Fruit fly (Drosophila melanogaster) whole organism, embryonic: ENCODE results near the gene Ythdf.

Experiments used
- Antp ChIP-seq: fragments of 200-800 bp; sonication (Bioruptor generic); optimal IDR thresholded peaks from 3 replicates; lab custom pipeline; 2016; ENCODE audit warnings: missing biosample characterization, missing genetic modification characterization
- B-H2 ChIP-seq: fragments of 200-800 bp; sonication (Bioruptor generic); optimal IDR thresholded peaks from 2 replicates; lab custom pipeline; 2018; ENCODE audit warnings: missing biosample characterization, mild to moderate bottlenecking, missing genetic modification characterization
- BEAF-32 ChIP-seq: fragments of 200-800 bp; sonication (Bioruptor generic); optimal IDR thresholded peaks from 3 replicates; lab custom pipeline; 2017; ENCODE audit warnings: missing biosample characterization, missing genetic modification characterization, mild to moderate bottlenecking, moderate library complexity, missing genetic modification reagents
- CG10147 ChIP-seq: fragments of 200-800 bp; sonication (Bioruptor generic); optimal IDR thresholded peaks from 2 replicates; lab custom pipeline; 2019; ENCODE audit warnings: missing biosample characterization, mild to moderate bottlenecking, missing genetic modification characterization, moderate library complexity
- CG10366 ChIP-seq: fragments of 200-800 bp; sonication (Bioruptor generic); IDR thresholded peaks from 2 replicates; pipeline ENCODE4 v1.3.6; 2022; ENCODE audit warnings: missing biosample characterization, missing genetic modification characterization
- CG10431 ChIP-seq: fragments of 200-800 bp; sonication (Bioruptor generic); optimal IDR thresholded peaks from 3 replicates; lab custom pipeline; 2018; ENCODE audit warnings: missing biosample characterization, mild to moderate bottlenecking, missing genetic modification characterization
- CG14014 ChIP-seq: fragments of 200-800 bp; sonication (Bioruptor generic); IDR thresholded peaks from 2 replicates; pipeline ENCODE4 v1.3.6; 2022; ENCODE audit warnings: missing biosample characterization, missing genetic modification characterization
- CG14441 ChIP-seq: fragments of 200-800 bp; sonication (Bioruptor generic); IDR thresholded peaks from 2 replicates; pipeline ENCODE4 v1.3.6; 2022; ENCODE audit warnings: missing biosample characterization, missing genetic modification characterization
- CG14667 ChIP-seq: fragments of 200-800 bp; sonication (Bioruptor generic); IDR thresholded peaks from 2 replicates; pipeline ENCODE4 v1.3.6; 2022; ENCODE audit warnings: missing biosample characterization, missing genetic modification characterization
- CG1647 ChIP-seq: fragments of 200-800 bp; sonication (Bioruptor generic); optimal IDR thresholded peaks from 3 replicates; lab custom pipeline; 2016; ENCODE audit warnings: missing biosample characterization, missing genetic modification characterization
- CG16813 ChIP-seq: fragments of 200-800 bp; sonication (Bioruptor generic); IDR thresholded peaks from 3 replicates; pipeline ENCODE4 v1.3.6; 2022; ENCODE audit warnings: missing biosample characterization, missing genetic modification characterization; ENCODE audit not compliant: partially characterized antibody
- CG17385 ChIP-seq: fragments of 200-800 bp; sonication (Bioruptor generic); optimal IDR thresholded peaks from 3 replicates; lab custom pipeline; 2018; ENCODE audit warnings: missing biosample characterization, mild to moderate bottlenecking, missing genetic modification characterization
- CG17568 ChIP-seq: fragments of 200-800 bp; sonication (Bioruptor generic); optimal IDR thresholded peaks from 2 replicates; lab custom pipeline; 2018; ENCODE audit warnings: missing biosample characterization, mild to moderate bottlenecking, missing genetic modification characterization, moderate library complexity
- CG17912 ChIP-seq: fragments of 200-800 bp; sonication (Bioruptor generic); optimal IDR thresholded peaks from 2 replicates; lab custom pipeline; 2018; ENCODE audit warnings: missing biosample characterization, mild to moderate bottlenecking, missing genetic modification characterization
- CG1792 ChIP-seq: fragments of 200-800 bp; sonication (Bioruptor generic); optimal IDR thresholded peaks from 2 replicates; lab custom pipeline; 2016; ENCODE audit warnings: missing biosample characterization, missing genetic modification characterization
- CG2678 ChIP-seq: fragments of 200-800 bp; sonication (Bioruptor generic); optimal IDR thresholded peaks from 3 replicates; lab custom pipeline; 2019; ENCODE audit warnings: missing biosample characterization, mild to moderate bottlenecking, missing genetic modification characterization, moderate library complexity
- CG2875 ChIP-seq: fragments of 200-800 bp; sonication (Bioruptor generic); optimal IDR thresholded peaks from 2 replicates; lab custom pipeline; 2017; ENCODE audit warnings: missing biosample characterization, mild to moderate bottlenecking, missing genetic modification characterization, missing genetic modification reagents
- CG4360 ChIP-seq: fragments of 200-800 bp; sonication (Bioruptor generic); IDR thresholded peaks from 2 replicates; pipeline ENCODE4 v1.3.6; 2022; ENCODE audit warnings: missing biosample characterization, missing genetic modification characterization
- CG4854 ChIP-seq: fragments of 200-800 bp; sonication (Bioruptor generic); optimal IDR thresholded peaks from 2 replicates; lab custom pipeline; 2016; ENCODE audit warnings: missing biosample characterization, missing genetic modification characterization, inconsistent platforms
- CG7839 ChIP-seq: fragments of 200-800 bp; sonication (Bioruptor generic); optimal IDR thresholded peaks from 3 replicates; lab custom pipeline; 2018; ENCODE audit warnings: missing biosample characterization, mild to moderate bottlenecking, missing genetic modification characterization, moderate library complexity
- CHES-1-like ChIP-seq: fragments of 200-800 bp; sonication (Bioruptor generic); optimal IDR thresholded peaks from 2 replicates; lab custom pipeline; 2016; ENCODE audit warnings: missing biosample characterization, missing genetic modification characterization
- Camta ChIP-seq: fragments of 200-800 bp; sonication (Bioruptor generic); optimal IDR thresholded peaks from 2 replicates; lab custom pipeline; 2016; ENCODE audit warnings: missing biosample characterization, missing genetic modification characterization
- Dll ChIP-seq: fragments of 200-800 bp; sonication (Bioruptor generic); IDR thresholded peaks from 4 replicates; pipeline ENCODE4 v1.3.6; 2022; ENCODE audit warnings: missing biosample characterization, missing genetic modification characterization; ENCODE audit not compliant: partially characterized antibody
- Dref ChIP-seq: fragments of 200-800 bp; sonication (Bioruptor generic); IDR thresholded peaks from 2 replicates; pipeline ENCODE4 v1.3.6; 2022; ENCODE audit warnings: missing biosample characterization, missing genetic modification characterization
- Gsc ChIP-seq: fragments of 200-800 bp; sonication (Bioruptor generic); IDR thresholded peaks from 2 replicates; pipeline ENCODE4 v1.3.6; 2022; ENCODE audit warnings: missing biosample characterization, missing genetic modification characterization
- H15 ChIP-seq: fragments of 200-800 bp; sonication (Bioruptor generic); IDR thresholded peaks from 3 replicates; pipeline ENCODE4 v1.3.6; 2022; ENCODE audit warnings: missing biosample characterization, missing genetic modification characterization
- Hr39 ChIP-seq: fragments of >200 bp; optimal IDR thresholded peaks from 2 replicates; lab custom pipeline; 2017
- Lhr ChIP-seq: fragments of 200-800 bp; sonication (Bioruptor generic); optimal IDR thresholded peaks from 3 replicates; lab custom pipeline; 2017; ENCODE audit warnings: mild to moderate bottlenecking, missing biosample characterization, missing genetic modification reagents, missing genetic modification characterization
- Max ChIP-seq: fragments of 200-800 bp; sonication (Bioruptor generic); optimal IDR thresholded peaks from 2 replicates; lab custom pipeline; 2016; ENCODE audit warnings: missing biosample characterization, mild to moderate bottlenecking, missing genetic modification characterization
- Mrtf ChIP-seq: fragments of 200-800 bp; sonication (Bioruptor generic); IDR thresholded peaks from 3 replicates; pipeline ENCODE4 v1.3.6; 2022; ENCODE audit warnings: missing biosample characterization, missing genetic modification characterization
- Myb ChIP-seq: fragments of 200-800 bp; sonication (Bioruptor generic); optimal IDR thresholded peaks from 2 replicates; lab custom pipeline; 2016; ENCODE audit warnings: missing biosample characterization, missing genetic modification characterization
- Ptx1 ChIP-seq: fragments of 200-800 bp; sonication (Bioruptor generic); IDR thresholded peaks from 2 replicates; pipeline ENCODE4 v1.3.6; 2022; ENCODE audit warnings: missing biosample characterization, missing genetic modification characterization
- Ravus ChIP-seq: fragments of 200-800 bp; sonication (Bioruptor generic); IDR thresholded peaks from 2 replicates; pipeline ENCODE4 v1.3.6; 2022; ENCODE audit warnings: missing biosample characterization, missing genetic modification characterization
- Scr ChIP-seq: fragments of 200-800 bp; sonication (Bioruptor generic); IDR thresholded peaks from 2 replicates; pipeline ENCODE4 v1.3.6; 2022; ENCODE audit warnings: missing biosample characterization, missing genetic modification characterization; ENCODE audit not compliant: partially characterized antibody
- Sry-δ ChIP-seq: fragments of 200-800 bp; sonication (Bioruptor generic); optimal IDR thresholded peaks from 2 replicates; lab custom pipeline; 2016; ENCODE audit warnings: missing biosample characterization, missing genetic modification characterization
- bbx ChIP-seq: fragments of 200-800 bp; sonication (Bioruptor generic); IDR thresholded peaks from 2 replicates; pipeline ENCODE4 v1.3.6; 2022; ENCODE audit warnings: missing biosample characterization, missing genetic modification characterization; ENCODE audit not compliant: partially characterized antibody
- bsh ChIP-seq, 2 experiments: fragments of 200-800 bp; sonication (Bioruptor generic); optimal IDR thresholded peaks; 2 replicates each; lab custom pipeline; 2017 to 2018; ENCODE audit warnings: mild to moderate bottlenecking in 2 of 2, missing biosample characterization in 2 of 2, missing genetic modification characterization in 2 of 2, moderate library complexity in 1 of 2
- da ChIP-seq: fragments of 200-800 bp; sonication (Bioruptor generic); optimal IDR thresholded peaks from 2 replicates; lab custom pipeline; 2016; ENCODE audit warnings: missing biosample characterization, missing genetic modification characterization
- ems ChIP-seq: fragments of 200-800 bp; sonication (Bioruptor generic); optimal IDR thresholded peaks from 3 replicates; lab custom pipeline; 2016; ENCODE audit warnings: missing biosample characterization, missing genetic modification characterization
- fd102C ChIP-seq: fragments of 200-800 bp; sonication (Bioruptor generic); optimal IDR thresholded peaks from 2 replicates; lab custom pipeline; 2018; ENCODE audit warnings: missing biosample characterization, mild to moderate bottlenecking, missing genetic modification characterization, moderate library complexity
- fd64A ChIP-seq: fragments of 200-800 bp; sonication (Bioruptor generic); optimal IDR thresholded peaks from 3 replicates; lab custom pipeline; 2018; ENCODE audit warnings: missing biosample characterization, mild to moderate bottlenecking, missing genetic modification characterization
- grau ChIP-seq: fragments of 200-800 bp; optimal IDR thresholded peaks from 3 replicates; lab custom pipeline; 2019; ENCODE audit warnings: missing biosample characterization, mild to moderate bottlenecking, missing genetic modification characterization, moderate library complexity
- gsb-n ChIP-seq: fragments of 200-800 bp; sonication (Bioruptor generic); optimal IDR thresholded peaks from 3 replicates; lab custom pipeline; 2018; ENCODE audit warnings: missing biosample characterization, mild to moderate bottlenecking, missing genetic modification characterization
- her ChIP-seq: fragments of 200-800 bp; sonication (Bioruptor generic); optimal IDR thresholded peaks from 2 replicates; lab custom pipeline; 2016; ENCODE audit warnings: missing biosample characterization, missing genetic modification characterization
- maf-S ChIP-seq: fragments of 200-800 bp; sonication (Bioruptor generic); optimal IDR thresholded peaks from 2 replicates; lab custom pipeline; 2016; ENCODE audit warnings: missing biosample characterization, missing genetic modification characterization
- oc ChIP-seq: fragments of 200-800 bp; sonication (Bioruptor generic); optimal IDR thresholded peaks from 2 replicates; lab custom pipeline; 2018; ENCODE audit warnings: missing biosample characterization, mild to moderate bottlenecking, missing genetic modification characterization, moderate library complexity
- so ChIP-seq: fragments of 200-800 bp; sonication (Bioruptor generic); IDR thresholded peaks from 3 replicates; pipeline ENCODE4 v1.3.6; 2022; ENCODE audit warnings: missing biosample characterization, missing genetic modification characterization
- sob ChIP-seq: fragments of 200-800 bp; sonication (Bioruptor generic); IDR thresholded peaks from 2 replicates; pipeline ENCODE4 v1.3.6; 2022; ENCODE audit warnings: missing biosample characterization, missing genetic modification characterization
- wdn ChIP-seq: fragments of 200-800 bp; sonication (Bioruptor generic); IDR thresholded peaks from 2 replicates; pipeline ENCODE4 v1.3.6; 2022; ENCODE audit warnings: missing biosample characterization, missing genetic modification characterization
- wor ChIP-seq: fragments of 200-800 bp; sonication (Bioruptor generic); IDR thresholded peaks from 2 replicates; pipeline ENCODE4 v1.3.6; 2022; ENCODE audit warnings: missing biosample characterization, missing genetic modification characterization
- zfh1 ChIP-seq: fragments of 200-800 bp; sonication (Bioruptor generic); IDR thresholded peaks from 3 replicates; pipeline ENCODE4 v1.3.6; 2022; ENCODE audit warnings: missing biosample characterization, missing genetic modification characterization

The Ythdf gene

DNA sequence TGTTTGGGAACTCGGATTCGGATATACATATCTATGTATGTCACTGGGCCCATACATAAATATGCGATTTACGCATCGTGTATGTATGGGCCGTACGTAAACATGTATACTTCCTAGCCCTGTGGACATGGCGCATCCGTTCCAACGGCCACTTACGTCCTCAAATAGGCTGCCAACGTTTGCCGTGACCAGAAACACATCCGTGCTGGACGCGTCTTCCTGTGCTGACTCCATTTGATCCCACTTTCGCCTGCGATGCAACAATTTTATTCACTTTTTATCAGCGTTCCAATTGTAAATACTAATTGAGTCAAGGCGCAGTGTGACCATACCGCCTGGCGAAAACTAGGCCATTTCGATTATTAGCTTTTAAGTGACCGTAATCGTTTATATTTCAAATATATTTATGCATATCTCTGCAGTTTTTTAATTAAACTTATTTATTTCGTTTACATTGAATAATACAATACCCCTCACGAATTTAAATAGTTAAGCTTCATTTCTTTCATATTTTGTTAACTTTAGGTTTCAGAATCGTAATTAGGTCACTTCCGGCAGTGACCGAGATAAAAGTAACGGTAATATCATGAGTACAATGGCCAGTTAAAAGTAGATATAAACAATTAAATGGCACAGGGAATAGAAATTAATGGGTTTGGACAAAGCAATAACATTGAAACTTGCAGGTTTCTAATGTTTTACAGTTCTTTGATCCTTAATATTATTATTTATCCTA lies 5.9 kb upstream of the Ythdf start, which contains the start of gene 5PtaseI (continued):
- TF ChIP-seq Gsc (GFP tag; lab: Robert Waterston, UW) (no peak), bsh (GFP tag; optimal IDR thresholded peaks at IDR 0.05; lab: Kevin White, UChicago) (no peak), Ravus (GFP tag; lab: Robert Waterston, UW) (no peak), CG4854 (no peak), da (GFP tag; lab: Kevin White, UChicago) (no peak), wdn (GFP tag; lab: Robert Waterston, UW) (no peak), fd64A (GFP tag; lab: Kevin White, UChicago) (no peak), Lhr (no peak), CG10366 (no peak), Mrtf (GFP tag; lab: Robert Waterston, UW) (no peak), Dll (GFP tag; lab: Robert Waterston, UW) (no peak), CG7839 (no peak), CG14441 (no peak), CG17912 (GFP tag; lab: Kevin White, UChicago) (no peak), CG17385 (no peak), her (GFP tag; lab: Kevin White, UChicago) (no peak), bbx (0 out of 2 replicates have a peak, but pooled peaks have one; percentile 8), grau (tag; lab: Kevin White, UChicago) (peak; percentile 8), CG1792 (no peak), Antp (no peak), maf-S (GFP tag; lab: Kevin White, UChicago) (no peak), CG1647 (GFP tag; lab: Kevin White, UChicago) (no peak), Scr (GFP tag; lab: Robert Waterston, UW) (peak; percentile 28; the same call in 1 of the 2 replicates), wor (GFP tag; lab: Robert Waterston, UW) (no peak), so (GFP tag; lab: Robert Waterston, UW) (no peak), BEAF-32 (GFP tag; lab: Kevin White, UChicago) (peak; percentile 34), CG10147 (GFP tag; lab: Kevin White, UChicago) (no peak), CG14667 (GFP tag; lab: Robert Waterston, UW) (no peak), Camta (GFP tag; lab: Kevin White, UChicago) (no peak), ems (GFP tag; lab: Kevin White, UChicago) (no peak), Myb (GFP tag; lab: Kevin White, UChicago) (peak; percentile 91), gsb-n (tag; lab: Kevin White, UChicago) (no peak), Dref (GFP tag; lab: Robert Waterston, UW) (peak; percentile 32; the same call in 1 of the 2 replicates), B-H2 (GFP tag; lab: Kevin White, UChicago) (no peak), CG2678 (tag; lab: Kevin White, UChicago) (no peak), sob (GFP tag; lab: Robert Waterston, UW) (no peak), CG10431 (GFP tag; lab: Kevin White, UChicago) (no peak), CG14014 (GFP tag; lab: Robert Waterston, UW) (no peak), Max (GFP tag; lab: Kevin White, UChicago) (no peak), CG2875 (GFP tag; lab: Kevin White, UChicago) (no peak), zfh1 (no peak), CG4360 (GFP tag; lab: Robert Waterston, UW) (0 out of 2 replicates have a peak, but pooled peaks have one; percentile 19), CG17568 (GFP tag; lab: Kevin White, UChicago) (no peak), CHES-1-like (GFP tag; lab: Kevin White, UChicago) (peak; percentile 4), H15 (GFP tag; lab: Robert Waterston, UW) (no peak), CG16813 (GFP tag; lab: Robert Waterston, UW) (no peak), oc (tag; lab: Kevin White, UChicago) (no peak), Ptx1 (GFP tag; lab: Robert Waterston, UW) (no peak), fd102C (GFP tag; lab: Kevin White, UChicago) (no peak), Sry-δ (no peak), Hr39 (lab: Kevin White, UChicago) (no peak)
